Worm (Caenorhabditis elegans) whole organism, L2 larva: ENCODE measurements around the gene srh-272.

Source experiments
- alr-1 ChIP-seq: fragments of 150-350 bp; optimal IDR thresholded peaks from 2 replicates; lab custom pipeline; 2014; ENCODE audit warnings: missing biosample characterization, missing genetic modification characterization
- ama-1 ChIP-seq: fragments of 150-350 bp; optimal IDR thresholded peaks from 2 replicates; lab custom pipeline; 2018; ENCODE audit warnings: inconsistent platforms
- ceh-16 ChIP-seq: fragments of 150-350 bp; optimal IDR thresholded peaks from 2 replicates; lab custom pipeline; 2014; ENCODE audit warnings: missing biosample characterization, missing genetic modification characterization
- ceh-82 ChIP-seq: fragments of 150-350 bp; optimal IDR thresholded peaks from 2 replicates; lab custom pipeline; 2014; ENCODE audit warnings: missing biosample characterization, missing genetic modification characterization
- elt-1 ChIP-seq: fragments of 150-350 bp; optimal IDR thresholded peaks from 2 replicates; lab custom pipeline; 2014; ENCODE audit warnings: missing biosample characterization, missing genetic modification characterization
- fos-1 ChIP-seq: fragments of 150-350 bp; optimal IDR thresholded peaks from 2 replicates; lab custom pipeline; 2014; ENCODE audit warnings: missing biosample characterization, missing genetic modification characterization
- lin-13 ChIP-seq: fragments of 150-350 bp; optimal IDR thresholded peaks from 2 replicates; lab custom pipeline; 2014; ENCODE audit warnings: missing biosample characterization, missing genetic modification reagents, missing genetic modification characterization
- mab-5 ChIP-seq: fragments of 150-350 bp; optimal IDR thresholded peaks from 2 replicates; lab custom pipeline; 2014; ENCODE audit warnings: missing biosample characterization, missing genetic modification characterization
- mdl-1 ChIP-seq, 2 experiments: fragments of 150-350 bp in 1 of 2; sonication (generic microtip) in 1 of 2; optimal IDR thresholded peaks; 2 replicates each; lab custom pipeline; 2017; ENCODE audit warnings: missing biosample characterization in 2 of 2, missing genetic modification characterization in 2 of 2
- nhr-12 ChIP-seq: fragments of 150-350 bp; optimal IDR thresholded peaks from 2 replicates; lab custom pipeline; 2014; ENCODE audit warnings: missing biosample characterization, missing genetic modification characterization
- nhr-237 ChIP-seq: fragments of 150-350 bp; optimal IDR thresholded peaks from 2 replicates; lab custom pipeline; 2014; ENCODE audit warnings: missing biosample characterization, missing genetic modification characterization
- nhr-6 ChIP-seq: fragments of 150-350 bp; optimal IDR thresholded peaks from 2 replicates; lab custom pipeline; 2014; ENCODE audit warnings: missing biosample characterization, missing genetic modification characterization
- sma-9 ChIP-seq, 2 experiments: fragments of 150-350 bp in 1 of 2; sonication (generic microtip) in 1 of 2; optimal IDR thresholded peaks; 2 replicates each; lab custom pipeline; 2014 to 2016; ENCODE audit warnings: missing genetic modification characterization in 2 of 2, mild to moderate bottlenecking in 1 of 2, missing biosample characterization in 1 of 2, missing compliant biosample characterization in 1 of 2, missing genetic modification reagents in 1 of 2, moderate library complexity in 1 of 2
- unc-62 ChIP-seq: fragments of 150-350 bp; optimal IDR thresholded peaks from 2 replicates; lab custom pipeline; 2014; ENCODE audit warnings: missing biosample characterization, missing genetic modification reagents, missing genetic modification characterization

DNA sequence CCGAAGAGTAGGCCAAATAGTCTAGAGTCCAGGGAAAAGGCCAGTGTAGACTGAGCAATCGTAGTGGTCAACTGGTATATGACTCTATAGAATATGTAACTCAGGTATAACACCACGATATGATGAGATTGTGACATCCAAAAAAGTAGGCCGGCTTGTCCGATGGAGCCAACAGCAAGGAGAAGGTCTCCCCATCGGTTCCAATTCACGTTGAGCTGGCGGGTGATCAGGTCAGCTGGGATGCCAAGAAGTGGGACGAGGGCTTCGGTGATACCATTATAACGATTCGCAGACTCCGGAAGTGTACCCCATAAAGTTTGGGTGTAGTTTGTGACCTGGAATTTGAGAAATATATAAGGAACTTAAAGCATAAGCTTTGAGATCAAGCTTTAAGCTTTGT is 9.8 kb downstream of the srh-272 start:
- no peak for TF ChIP-seq mab-5 (tag; lab: Kevin White, UChicago)
- TF ChIP-seq fos-1 (tag; lab: Kevin White, UChicago): no peak
- no peak for TF ChIP-seq mdl-1 (tag; optimal IDR thresholded peaks at IDR 0.05; lab: Kevin White, UChicago)
- no peak for TF ChIP-seq sma-9 (GFP tag; optimal IDR thresholded peaks at IDR 0.05; lab: Kevin White, UChicago)
- no peak for TF ChIP-seq sma-9 (tag; optimal IDR thresholded peaks at IDR 0.05; lab: Kevin White, UChicago)
- TF ChIP-seq nhr-12 (tag; lab: Kevin White, UChicago): no peak
- no peak for TF ChIP-seq lin-13 (GFP tag; lab: Kevin White, UChicago)
- TF ChIP-seq ama-1: no peak
- TF ChIP-seq unc-62: no peak
- TF ChIP-seq ceh-82 (tag; lab: Kevin White, UChicago): no peak
- no peak for TF ChIP-seq alr-1 (tag; lab: Kevin White, UChicago)
- TF ChIP-seq nhr-6: no peak
- TF ChIP-seq elt-1 (tag; lab: Kevin White, UChicago): no peak
- no peak for TF ChIP-seq ceh-16 (tag; lab: Kevin White, UChicago)
- TF ChIP-seq nhr-237 (tag; lab: Kevin White, UChicago): no peak
